Worm (Caenorhabditis elegans) whole organism, L4 larva: ENCODE measurements around the gene sre-2.

Experiments
- ZK337.2 ChIP-seq: fragments of 200-800 bp; sonication (Bioruptor generic); IDR thresholded peaks from 2 replicates; pipeline ENCODE4 v1.3.6; 2022; ENCODE audit warnings: missing genetic modification reagents, missing genetic modification characterization, missing compliant biosample characterization
- hlh-30 ChIP-seq: sonication (generic microtip); optimal IDR thresholded peaks from 2 replicates; lab custom pipeline; 2017; ENCODE audit warnings: antibody characterized with exemption, mild to moderate bottlenecking, missing genetic modification characterization, missing compliant biosample characterization; ENCODE audit not compliant: insufficient read depth
- nhr-10 ChIP-seq: fragments of 150-350 bp; optimal IDR thresholded peaks from 2 replicates; lab custom pipeline; 2014; ENCODE audit warnings: missing biosample characterization, missing genetic modification characterization
- nhr-11 ChIP-seq: fragments of 150-350 bp; optimal IDR thresholded peaks from 2 replicates; lab custom pipeline; 2014; ENCODE audit warnings: missing biosample characterization, missing genetic modification characterization
- nhr-28 ChIP-seq: fragments of 150-350 bp; optimal IDR thresholded peaks from 2 replicates; lab custom pipeline; 2014; ENCODE audit warnings: missing biosample characterization, missing genetic modification characterization
- snpc-4 ChIP-seq: fragments of 150-350 bp; optimal IDR thresholded peaks from 2 replicates; lab custom pipeline; 2014; ENCODE audit warnings: missing biosample characterization, missing genetic modification characterization
- ztf-11 ChIP-seq: fragments of 150-350 bp; optimal IDR thresholded peaks from 2 replicates; lab custom pipeline; 2014; ENCODE audit warnings: missing biosample characterization, missing genetic modification characterization

- TF ChIP-seq ztf-11 (no peak), nhr-28 (tag; lab: Kevin White, UChicago) (no peak), nhr-10 (tag; lab: Kevin White, UChicago) (no peak), nhr-11 (no peak), snpc-4 (tag; lab: Kevin White, UChicago) (no peak), hlh-30 (tag; lab: Kevin White, UChicago) (no peak), ZK337.2 (no peak)
Observed at ce11 chrII:8052172-8052571, 49.8 kb downstream of the sre-2 start.
